Worm (Caenorhabditis elegans) whole organism, L4 larva: ENCODE data around the gene mlt-10.

Experiments
- lin-1 ChIP-seq: fragments of 200-800 bp; sonication (Bioruptor generic); IDR thresholded peaks from 2 replicates; pipeline ENCODE4 v1.3.6; 2022; ENCODE audit warnings: missing genetic modification reagents, missing genetic modification characterization, missing compliant biosample characterization
- sdz-12 ChIP-seq: fragments of 200-800 bp; sonication (Bioruptor generic); optimal IDR thresholded peaks from 2 replicates; lab custom pipeline; 2018; ENCODE audit warnings: mild to moderate bottlenecking, missing genetic modification characterization, missing compliant biosample characterization

ce11 chrII:542416-542815 lies 4.1 kb upstream of the mlt-10 start:
- TF ChIP-seq sdz-12 (GFP tag; lab: Kevin White, UChicago) (no peak), lin-1 (no peak)
